Fruit fly (Drosophila melanogaster): ENCODE results near the gene CG32485.
A peak's percentile ranks its signal among the peaks of the same experiment; 100 is the strongest.

Gene CG32485

DNA sequence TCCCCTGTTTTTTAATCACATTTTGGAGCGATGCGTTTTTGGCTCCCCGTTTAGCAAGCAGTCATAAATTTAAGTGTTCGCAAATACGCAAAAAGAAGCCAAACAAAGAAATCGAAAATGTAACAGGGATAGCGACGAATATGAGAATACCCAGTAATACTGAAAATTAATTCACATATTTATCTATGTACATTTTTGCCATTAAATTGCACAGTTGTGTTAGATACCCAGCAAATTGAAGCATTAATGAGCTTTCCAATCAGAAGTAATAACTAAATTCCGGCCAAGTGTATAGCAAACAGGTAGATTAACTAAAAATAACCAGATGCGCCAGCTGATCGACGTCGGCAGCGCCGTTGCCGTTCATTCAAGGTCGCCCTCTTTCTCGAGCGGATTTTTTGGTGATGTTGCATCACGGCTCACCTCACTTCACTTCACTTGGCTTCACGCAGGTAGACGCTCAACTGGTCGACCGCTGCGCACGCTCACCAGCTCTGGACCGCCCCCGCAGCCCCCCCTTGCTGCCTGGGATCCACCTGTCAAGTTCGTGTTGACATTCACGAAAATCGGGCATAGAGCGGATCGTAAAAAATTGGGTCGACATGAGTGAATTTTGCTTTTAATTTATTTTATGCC is 13.1 kb upstream of the CG32485 start:
- no peak for TF ChIP-seq CrebA (GFP tag; optimal IDR thresholded peaks at IDR 0.05; ENCODE audit: borderline replicate concordance)
- no peak for TF ChIP-seq Hr78 (GFP tag; optimal IDR thresholded peaks at IDR 0.05)
- TF ChIP-seq Dif (GFP tag; optimal IDR thresholded peaks at IDR 0.05; ENCODE audit: partially characterized antibody) = no peak
- no peak for TF ChIP-seq dl (GFP tag; optimal IDR thresholded peaks at IDR 0.05; ENCODE audit: insufficient read depth in 1 of 2, partially characterized antibody in 2 of 2)
- no peak for TF ChIP-seq CG9705 (GFP tag; optimal IDR thresholded peaks at IDR 0.05)
- TF ChIP-seq Rel (GFP tag; optimal IDR thresholded peaks at IDR 0.05) = no peak
- TF ChIP-seq Rel (tag; optimal IDR thresholded peaks at IDR 0.05) = peak; percentile 19
- no peak for TF ChIP-seq dsf (GFP tag; optimal IDR thresholded peaks at IDR 0.05; ENCODE audit: borderline replicate concordance)
- peak; percentile 61 for TF ChIP-seq woc (GFP tag; optimal IDR thresholded peaks at IDR 0.05)
- TF ChIP-seq usp (GFP tag; optimal IDR thresholded peaks at IDR 0.05) = no peak
- no peak for TF ChIP-seq dmrt93B (GFP tag; optimal IDR thresholded peaks at IDR 0.05)
- no peak for TF ChIP-seq sv (GFP tag; optimal IDR thresholded peaks at IDR 0.05)
- TF ChIP-seq Hr83 (GFP tag; optimal IDR thresholded peaks at IDR 0.05; ENCODE audit: poor library complexity, severe bottlenecking) = no peak
- TF ChIP-seq CG32264 (GFP tag; optimal IDR thresholded peaks at IDR 0.05) = no peak
- TF ChIP-seq Mio (GFP tag; optimal IDR thresholded peaks at IDR 0.05) = no peak
- peak; percentile 45 for TF ChIP-seq fru (GFP tag; optimal IDR thresholded peaks at IDR 0.05)
- no peak for TF ChIP-seq tai (GFP tag; optimal IDR thresholded peaks at IDR 0.05)
- no peak for TF ChIP-seq GATAd (GFP tag; optimal IDR thresholded peaks at IDR 0.05)
- peak; percentile 52 for TF ChIP-seq ey (GFP tag; optimal IDR thresholded peaks at IDR 0.05)
- peak; percentile 47 for TF ChIP-seq Hnf4 (GFP tag; optimal IDR thresholded peaks at IDR 0.05)
- no peak for TF ChIP-seq Dfd (GFP tag; optimal IDR thresholded peaks at IDR 0.05)
- no peak for TF ChIP-seq lola (GFP tag; optimal IDR thresholded peaks at IDR 0.05)
- TF ChIP-seq h (GFP tag; optimal IDR thresholded peaks at IDR 0.05) = peak; percentile 66
- peak; percentile 71 for TF ChIP-seq br (GFP tag; optimal IDR thresholded peaks at IDR 0.05)
- TF ChIP-seq Sp1 (GFP tag; optimal IDR thresholded peaks at IDR 0.05) = peak; percentile 2
- peak; percentile 34 for TF ChIP-seq brk (GFP tag; optimal IDR thresholded peaks at IDR 0.05)
- TF ChIP-seq HLH106 (tag; optimal IDR thresholded peaks at IDR 0.05) = peak; percentile 9
- peak; percentile 60 for TF ChIP-seq OdsH (GFP tag; optimal IDR thresholded peaks at IDR 0.05)
- TF ChIP-seq rgr (GFP tag; optimal IDR thresholded peaks at IDR 0.05) = peak; percentile 61
- TF ChIP-seq Abd-B (GFP tag; optimal IDR thresholded peaks at IDR 0.05) = no peak
- no peak for TF ChIP-seq N (GFP tag; optimal IDR thresholded peaks at IDR 0.05)
- peak in 1 of 2 experiments; percentile 59 for TF ChIP-seq foxo (GFP tag; optimal IDR thresholded peaks at IDR 0.05)
- no peak for TF ChIP-seq Myc (optimal IDR thresholded peaks at IDR 0.05)
- TF ChIP-seq Vsx2 (GFP tag; optimal IDR thresholded peaks at IDR 0.05; ENCODE audit: partially characterized antibody) = no peak
- peak; percentile 49 for TF ChIP-seq psq (GFP tag; optimal IDR thresholded peaks at IDR 0.05)
- TF ChIP-seq sage (GFP tag; optimal IDR thresholded peaks at IDR 0.05) = no peak
- peak; percentile 13 for TF ChIP-seq Jra (GFP tag; optimal IDR thresholded peaks at IDR 0.05)
- TF ChIP-seq pan (optimal IDR thresholded peaks at IDR 0.05) = no peak
- TF ChIP-seq jim (GFP tag; optimal IDR thresholded peaks at IDR 0.05) = no peak

DNA sequence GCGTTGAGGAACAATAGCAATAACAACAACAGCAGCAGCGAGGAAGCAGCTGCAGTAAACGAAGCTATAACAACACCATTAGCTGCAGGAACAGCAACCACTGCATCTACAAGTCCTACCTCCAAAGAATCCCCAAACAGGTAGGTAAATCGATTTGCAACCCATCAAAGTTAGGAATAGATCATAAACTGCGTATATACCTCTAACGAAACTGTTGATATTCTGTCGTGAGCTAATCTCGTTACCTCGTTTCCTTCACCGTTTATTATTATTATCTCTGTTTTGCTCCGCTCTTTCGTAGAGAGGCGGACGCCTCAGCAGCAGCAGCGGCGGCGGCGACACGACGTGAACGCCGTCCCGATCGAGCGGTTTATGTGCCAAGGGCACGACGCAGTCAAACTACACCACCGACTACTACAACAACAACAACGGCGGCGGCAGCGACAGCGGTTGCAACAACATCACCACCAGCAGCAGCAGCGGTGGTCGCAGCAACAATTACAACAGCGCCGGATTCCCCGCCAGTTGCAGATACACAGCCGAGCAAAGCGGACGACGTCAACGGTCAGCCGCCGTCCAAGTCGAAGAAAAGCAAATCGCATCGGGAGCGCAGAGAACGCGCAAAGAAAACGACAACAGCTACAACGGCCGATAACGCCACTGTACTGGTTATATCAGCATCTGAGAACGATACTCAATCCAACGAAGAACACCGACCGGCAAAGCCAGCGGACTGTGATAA is 12.1 kb upstream of the CG32485 start:
- TF ChIP-seq Hr78 (GFP tag; optimal IDR thresholded peaks at IDR 0.05) = no peak
- no peak for TF ChIP-seq CG9705 (GFP tag; optimal IDR thresholded peaks at IDR 0.05)
- peak in 1 of 2 experiments; percentile 7 for TF ChIP-seq dl (GFP tag; optimal IDR thresholded peaks at IDR 0.05; ENCODE audit: insufficient read depth in 1 of 2, partially characterized antibody in 2 of 2)
- TF ChIP-seq usp (GFP tag; optimal IDR thresholded peaks at IDR 0.05) = no peak
- no peak for TF ChIP-seq Hnf4 (GFP tag; optimal IDR thresholded peaks at IDR 0.05)
- TF ChIP-seq tai (GFP tag; optimal IDR thresholded peaks at IDR 0.05) = no peak
- no peak for TF ChIP-seq Vsx2 (GFP tag; optimal IDR thresholded peaks at IDR 0.05; ENCODE audit: partially characterized antibody)
- TF ChIP-seq psq (GFP tag; optimal IDR thresholded peaks at IDR 0.05) = peak; percentile 68
- TF ChIP-seq br (GFP tag; optimal IDR thresholded peaks at IDR 0.05) = no peak
- no peak for TF ChIP-seq Abd-B (GFP tag; optimal IDR thresholded peaks at IDR 0.05)
- TF ChIP-seq fru (GFP tag; optimal IDR thresholded peaks at IDR 0.05) = no peak
- TF ChIP-seq Rel (GFP tag; optimal IDR thresholded peaks at IDR 0.05) = no peak
- TF ChIP-seq Rel (tag; optimal IDR thresholded peaks at IDR 0.05) = peak; percentile 98
- no peak for TF ChIP-seq Mio (GFP tag; optimal IDR thresholded peaks at IDR 0.05)
- TF ChIP-seq Dif (GFP tag; optimal IDR thresholded peaks at IDR 0.05; ENCODE audit: partially characterized antibody) = no peak
- TF ChIP-seq Myc (optimal IDR thresholded peaks at IDR 0.05) = no peak
